Fruit fly (Drosophila melanogaster): ENCODE data around the gene Osi8.

Osi8 gene

DNA sequence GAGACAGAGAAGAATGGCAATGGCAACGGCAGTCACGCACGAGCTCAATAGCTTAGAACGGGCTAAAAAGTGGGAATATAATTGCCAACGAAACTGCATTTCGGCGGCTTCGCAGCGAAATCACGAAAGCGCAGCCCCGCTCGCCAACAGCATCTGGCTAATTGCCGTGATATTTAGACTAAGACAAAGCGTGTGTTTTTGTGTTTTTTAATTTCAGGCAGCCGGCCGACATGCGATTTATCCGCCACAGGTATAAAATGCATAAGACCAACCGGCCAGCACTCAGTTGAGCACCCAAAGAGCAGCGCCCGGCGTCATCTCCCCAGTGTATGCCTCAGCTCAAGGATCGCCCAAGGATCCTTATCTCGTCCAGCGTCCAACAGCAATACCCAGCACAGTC lies at the start of gene Osi8:
Gene Osi8, plus strand, starts transcription at position 301 of the 400 bp plus-strand sequence.
- TF ChIP-seq CG8478 (optimal IDR thresholded peaks at IDR 0.05) (no peak), CTCF (optimal IDR thresholded peaks at IDR 0.05) (no peak)

DNA sequence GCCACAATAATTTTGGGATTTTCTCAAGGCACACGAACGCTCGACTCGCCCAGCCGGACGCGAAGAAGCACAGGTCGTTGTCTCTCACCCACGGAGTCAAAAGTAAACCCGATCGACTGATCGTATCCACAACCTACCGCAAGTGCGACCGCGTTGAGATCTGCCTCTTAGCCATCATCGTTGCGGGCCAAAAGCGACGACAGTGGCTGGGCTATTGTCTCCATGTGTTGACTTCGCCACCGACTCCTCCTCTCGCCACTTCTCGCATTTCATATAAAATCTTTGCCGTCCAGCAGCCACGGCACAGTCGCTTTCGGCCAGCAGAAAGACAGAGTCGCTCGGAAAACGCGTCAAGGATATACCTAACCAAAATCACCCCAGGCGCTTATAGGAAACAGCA lies 45.9 kb upstream of the Osi8 start, which contains the start of gene Osi2:
Gene Osi2, plus strand, starts transcription at position 301 of the 400 bp plus-strand sequence.
- TF ChIP-seq CTCF (optimal IDR thresholded peaks at IDR 0.05) (no peak), CG8478 (optimal IDR thresholded peaks at IDR 0.05) (no peak)

DNA sequence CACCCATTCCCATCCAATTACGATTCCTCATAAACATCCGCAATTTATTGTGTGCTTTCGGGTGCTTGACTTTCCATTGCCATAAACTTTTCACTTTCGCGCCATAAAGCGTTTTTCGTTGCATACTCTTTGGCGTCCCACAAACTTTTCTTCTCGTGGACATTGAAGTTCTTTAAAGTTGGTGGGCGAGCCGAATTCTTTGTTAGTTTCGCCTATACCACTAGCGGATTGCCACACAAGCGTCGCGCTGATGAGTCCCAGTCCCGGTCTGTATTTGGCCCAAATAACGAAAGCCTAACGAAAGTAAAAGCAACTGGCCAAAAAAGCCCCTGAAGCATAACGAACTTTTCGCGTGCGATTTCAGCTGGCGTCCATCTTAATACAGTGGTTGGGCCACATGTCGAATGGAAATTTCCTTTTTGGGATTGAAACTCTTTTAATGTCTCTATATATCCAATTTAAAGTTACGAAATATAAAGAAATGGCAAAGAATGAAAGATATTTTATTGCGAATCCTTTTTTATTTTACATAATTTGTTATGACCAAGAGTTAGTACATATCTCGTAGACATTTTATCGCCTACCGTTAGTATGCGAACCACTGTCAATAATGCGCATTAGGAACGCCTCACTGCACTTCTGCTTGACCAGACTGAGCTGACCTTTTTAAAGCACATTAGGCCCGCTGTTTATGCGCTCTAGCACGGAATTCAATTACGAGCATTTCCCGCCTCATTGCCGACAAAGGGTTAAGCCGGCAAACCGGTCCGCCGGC lies 44.5 kb upstream of the Osi8 start:
- TF ChIP-seq CG8478 (optimal IDR thresholded peaks at IDR 0.05) = no peak
- TF ChIP-seq CTCF (optimal IDR thresholded peaks at IDR 0.05) = no peak

DNA sequence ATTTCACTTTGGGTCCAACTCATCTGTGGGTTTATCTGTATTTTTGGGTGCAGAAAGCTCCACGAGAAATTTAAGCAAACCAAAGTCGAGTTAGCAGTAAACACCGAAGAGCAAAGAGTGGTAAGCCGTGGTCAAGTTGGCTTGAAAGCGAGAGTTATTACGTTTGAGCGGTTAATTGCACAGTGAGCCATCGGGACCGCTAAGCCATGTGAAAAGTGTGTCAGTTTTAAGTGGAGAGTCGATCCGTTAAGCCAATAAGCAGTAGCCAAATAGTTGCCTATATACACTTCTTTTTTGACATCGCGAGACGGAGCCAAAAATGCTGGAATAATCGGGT lies 44.0 kb upstream of the Osi8 start:
- TF ChIP-seq CTCF (optimal IDR thresholded peaks at IDR 0.05) (no peak), CG8478 (optimal IDR thresholded peaks at IDR 0.05) (no peak)

DNA sequence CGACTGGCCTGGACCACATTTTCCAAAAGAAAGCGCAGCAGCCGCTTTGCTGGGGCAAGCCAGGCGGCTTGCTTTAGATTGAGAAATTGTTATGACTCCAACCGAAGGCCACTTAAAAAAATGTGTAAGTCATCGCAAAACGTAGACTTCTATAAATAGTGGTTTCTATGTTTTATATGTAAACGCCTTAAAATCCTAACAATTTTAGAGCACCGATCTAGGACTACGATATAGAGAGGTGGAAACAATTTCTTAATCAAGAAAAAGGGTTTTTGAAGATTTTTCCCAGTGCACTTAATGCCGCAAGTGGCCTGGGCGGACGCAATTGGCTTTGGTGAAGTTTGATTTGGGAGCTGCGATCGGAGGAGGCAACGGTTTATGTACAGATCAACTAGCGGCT lies 40.7 kb upstream of the Osi8 start:
- TF ChIP-seq CG8478 (optimal IDR thresholded peaks at IDR 0.05) (no peak), CTCF (optimal IDR thresholded peaks at IDR 0.05) (no peak)

DNA sequence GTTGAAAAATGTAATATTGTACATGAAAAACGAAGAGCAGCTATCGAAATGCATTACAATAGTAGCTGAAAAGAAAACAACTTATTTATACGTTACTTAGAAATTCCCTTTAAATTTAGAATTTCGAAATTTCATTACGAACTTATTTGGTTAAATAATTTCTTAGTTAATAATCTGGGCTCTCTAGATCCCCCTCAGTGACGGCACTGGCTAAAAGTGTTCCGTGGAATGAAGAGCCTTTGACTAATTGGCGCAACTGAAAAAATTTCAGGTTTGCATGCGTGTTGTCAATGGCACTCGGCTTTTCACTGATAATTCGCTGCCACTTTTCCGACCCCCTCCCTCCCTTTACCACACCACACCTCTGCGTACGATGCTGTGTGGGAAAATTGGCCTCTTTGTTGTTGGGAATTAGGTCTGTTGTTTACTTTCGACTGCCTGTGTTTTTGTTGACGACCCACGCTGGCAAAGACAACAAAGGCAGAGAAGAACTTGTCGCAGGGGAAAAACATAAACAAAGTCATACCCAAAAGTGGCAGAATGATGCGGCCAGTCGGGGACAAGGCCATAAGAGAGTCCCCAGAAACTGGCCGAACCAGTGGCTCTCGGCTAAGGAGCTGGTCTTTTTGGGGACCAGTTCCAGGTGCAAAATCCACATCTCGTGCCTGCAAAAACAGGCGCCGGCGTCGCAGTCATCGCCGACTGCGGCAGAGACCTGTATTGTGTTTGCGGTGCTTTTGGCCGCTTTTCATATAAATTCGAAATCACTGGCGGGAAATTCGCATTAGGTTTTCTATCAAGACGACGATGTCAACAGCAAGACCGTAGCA lies 39.7 kb upstream of the Osi8 start, which contains the start of gene Osi3:
Gene Osi3, plus strand, starts transcription at position 780 of the 830 bp plus-strand sequence.
- TF ChIP-seq CG8478 (optimal IDR thresholded peaks at IDR 0.05) (no peak), CTCF (optimal IDR thresholded peaks at IDR 0.05) (no peak)

DNA sequence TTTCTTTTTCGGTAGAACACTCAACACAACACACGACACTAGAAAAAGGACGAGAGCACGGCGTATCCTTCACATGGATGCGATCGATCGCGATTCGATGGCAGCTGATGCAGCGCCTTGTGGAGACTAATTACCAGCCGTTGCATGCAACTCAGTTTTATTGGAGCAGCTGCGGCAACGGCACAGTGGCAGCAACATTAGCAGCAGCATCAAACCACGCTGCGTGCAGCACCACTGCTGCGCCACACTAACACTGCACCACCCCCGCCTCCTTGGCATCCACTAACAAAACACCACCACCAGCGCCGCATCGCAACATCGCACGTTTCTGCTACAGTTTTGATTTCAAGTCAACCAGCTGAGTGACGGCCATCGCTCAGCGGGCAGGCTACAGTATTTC lies 33.3 kb upstream of the Osi8 start, which contains the start of gene Osi4:
Gene Osi4, minus strand, starts transcription at position 101 of the 400 bp plus-strand sequence.
- no peak for TF ChIP-seq CTCF (optimal IDR thresholded peaks at IDR 0.05)
- no peak for TF ChIP-seq CG8478 (optimal IDR thresholded peaks at IDR 0.05)

DNA sequence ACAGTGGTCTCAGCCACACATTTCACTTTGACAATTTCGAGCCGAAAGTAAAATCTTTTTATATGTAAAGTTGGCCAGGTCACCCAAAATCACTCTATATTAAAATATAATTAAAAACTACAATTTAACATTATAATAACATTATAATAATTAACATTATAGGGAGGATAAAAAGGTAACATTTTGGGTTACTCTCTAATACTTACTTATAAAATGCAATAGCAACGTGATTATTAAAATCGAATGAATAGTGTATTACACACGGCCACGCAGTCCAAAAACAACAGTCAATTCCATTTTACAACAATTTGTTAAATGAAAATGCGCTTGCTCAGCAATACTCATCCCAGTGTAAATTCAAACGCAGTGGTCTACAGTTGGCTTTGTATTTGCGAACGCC lies 32.9 kb upstream of the Osi8 start:
- no peak for TF ChIP-seq CG8478 (optimal IDR thresholded peaks at IDR 0.05)
- no peak for TF ChIP-seq CTCF (optimal IDR thresholded peaks at IDR 0.05)

DNA sequence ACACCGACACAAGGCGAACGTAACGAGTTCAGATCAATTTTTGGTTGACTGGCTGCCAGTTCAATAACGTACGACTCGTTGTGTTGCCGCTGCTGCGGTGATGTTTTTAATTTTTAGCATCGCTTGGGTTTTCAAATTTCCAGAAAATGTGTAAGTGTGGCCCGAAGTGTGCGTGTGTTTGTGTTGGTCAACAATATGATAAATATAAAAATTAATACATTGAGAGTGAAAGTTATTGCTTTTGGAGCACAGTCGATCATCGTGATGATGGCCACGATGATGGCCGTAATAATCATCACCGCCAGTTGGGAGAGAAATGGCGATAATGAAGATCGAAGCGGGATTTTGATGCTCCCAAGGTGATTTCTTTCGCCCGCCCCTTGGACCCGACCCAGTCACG lies 28.8 kb upstream of the Osi8 start:
- TF ChIP-seq CG8478 (optimal IDR thresholded peaks at IDR 0.05) = no peak
- TF ChIP-seq CTCF (optimal IDR thresholded peaks at IDR 0.05) = no peak

DNA sequence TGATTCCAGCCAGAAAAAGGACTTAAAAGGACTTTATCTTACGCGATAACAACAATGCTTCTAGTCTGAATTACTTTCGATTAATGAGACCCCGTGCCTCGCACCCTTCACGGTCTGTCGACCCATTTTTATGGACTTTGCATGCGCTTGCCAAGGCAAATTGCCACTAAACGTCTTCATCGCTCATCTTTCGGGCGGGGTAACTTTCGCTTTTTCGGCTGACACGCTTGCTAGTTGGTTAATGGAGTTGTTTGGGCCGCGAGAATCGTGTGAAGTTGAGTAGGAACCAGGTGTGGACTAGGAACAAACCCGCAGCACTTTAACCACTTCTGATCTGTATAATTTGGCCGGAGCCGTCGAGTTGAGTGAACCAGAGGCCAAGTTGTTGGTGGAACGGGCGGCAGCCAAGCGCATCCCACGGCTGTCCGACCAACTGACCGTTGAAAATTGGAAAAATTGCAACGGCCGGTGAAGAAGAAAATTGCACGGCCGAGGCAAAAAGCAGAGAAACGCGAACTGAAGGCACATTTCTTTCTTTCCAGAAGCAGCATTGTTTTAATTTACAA lies 27.9 kb upstream of the Osi8 start, which contains the start of gene Osi5:
Gene Osi5, plus strand, starts transcription at position 516 of the 566 bp plus-strand sequence.
- TF ChIP-seq CG8478 (optimal IDR thresholded peaks at IDR 0.05) (no peak), CTCF (optimal IDR thresholded peaks at IDR 0.05) (no peak)

DNA sequence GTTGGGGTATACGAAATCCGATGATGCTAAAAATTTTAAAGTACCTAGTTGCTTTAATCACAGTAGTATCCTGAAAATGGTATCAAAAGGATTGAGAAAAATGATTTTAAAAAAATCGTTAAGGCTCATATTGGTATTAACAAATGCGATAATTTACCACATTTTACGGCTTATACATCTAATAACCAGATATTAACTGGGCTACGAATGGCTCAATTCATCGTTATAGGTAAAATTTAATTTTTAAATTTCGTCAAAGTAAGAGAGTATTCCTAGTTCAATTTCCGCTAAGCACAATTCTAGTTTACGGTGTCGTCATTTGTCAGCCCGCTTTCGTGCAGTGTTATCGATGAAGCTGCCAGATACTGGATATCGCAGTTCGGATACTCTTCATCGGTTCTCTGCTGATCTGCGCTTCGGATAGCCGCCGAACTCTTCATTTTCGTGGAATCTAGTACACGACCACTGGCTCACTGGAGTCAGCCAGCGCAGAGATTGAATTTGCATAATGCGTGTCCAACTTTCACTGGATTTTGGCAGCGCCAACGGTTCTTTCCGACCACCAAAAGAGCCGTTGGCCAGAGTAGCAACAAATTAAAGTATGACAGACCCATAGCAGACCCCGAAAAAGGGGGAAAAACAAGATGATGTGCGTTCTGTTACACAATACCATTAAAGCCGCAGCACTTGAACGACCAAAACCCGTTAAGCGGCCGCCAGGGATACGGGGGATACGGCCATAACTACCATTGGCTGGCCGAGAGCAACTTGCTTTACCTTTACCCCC lies 25.7 kb upstream of the Osi8 start:
- TF ChIP-seq CTCF (optimal IDR thresholded peaks at IDR 0.05) (no peak), CG8478 (optimal IDR thresholded peaks at IDR 0.05) (no peak)

DNA sequence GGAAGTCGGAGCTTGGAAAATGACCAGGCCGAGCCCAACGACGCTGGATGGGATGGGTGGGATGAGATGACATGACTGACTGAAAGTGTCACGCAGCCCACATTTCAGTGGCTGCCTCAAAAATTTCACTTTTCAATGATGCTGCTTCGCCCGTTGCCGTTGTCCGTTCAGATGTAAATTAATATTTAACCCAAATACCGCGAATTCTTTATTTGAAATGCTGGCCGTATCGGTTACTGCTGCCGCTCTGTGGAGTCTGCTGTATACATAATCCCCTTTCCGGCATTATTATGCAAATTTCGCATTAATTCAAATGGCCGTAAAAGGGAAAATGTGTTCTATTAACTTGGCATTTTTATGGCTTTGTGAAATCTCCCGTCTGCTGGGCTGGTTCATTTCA lies 24.7 kb upstream of the Osi8 start:
- TF ChIP-seq CG8478 (optimal IDR thresholded peaks at IDR 0.05) (no peak), CTCF (optimal IDR thresholded peaks at IDR 0.05) (no peak)

DNA sequence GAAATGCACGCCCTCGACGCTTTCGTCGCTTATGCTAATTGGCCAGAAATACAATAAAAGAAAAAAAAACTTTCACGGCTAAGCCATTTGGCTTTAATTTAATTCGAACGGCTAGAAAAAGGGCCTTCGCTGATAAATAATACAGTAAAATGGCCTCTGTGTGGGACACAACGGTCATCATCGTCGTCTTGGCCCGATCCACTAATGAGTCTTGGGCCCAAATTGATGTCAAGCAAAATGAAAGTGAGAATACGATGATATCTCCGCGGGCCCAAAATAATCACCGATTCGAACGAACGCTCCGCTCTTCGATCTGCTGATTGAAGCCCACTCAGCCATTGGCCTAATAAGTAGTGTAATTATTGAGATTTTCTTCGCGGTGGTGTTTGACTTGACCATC lies 23.6 kb upstream of the Osi8 start:
- no peak for TF ChIP-seq CG8478 (optimal IDR thresholded peaks at IDR 0.05)
- no peak for TF ChIP-seq CTCF (optimal IDR thresholded peaks at IDR 0.05)

DNA sequence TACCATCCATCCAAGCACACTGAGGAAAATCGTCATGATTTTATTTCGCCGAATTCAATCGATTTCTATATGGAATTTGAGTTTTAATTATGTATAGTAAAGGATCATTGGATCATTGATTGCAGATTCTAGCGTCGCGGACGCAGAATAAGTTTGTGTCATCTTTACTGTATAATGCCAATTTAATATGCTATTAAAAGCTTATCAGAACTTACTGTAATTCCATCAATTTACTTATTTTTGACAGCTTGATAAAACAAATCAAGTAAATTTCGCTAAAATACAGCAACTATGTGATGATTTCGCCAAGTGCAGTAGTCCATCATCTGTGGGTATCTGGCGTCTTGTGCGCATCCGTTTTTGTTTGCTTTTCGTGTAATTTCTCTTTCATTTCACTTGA lies 21.9 kb upstream of the Osi8 start:
- TF ChIP-seq CTCF (optimal IDR thresholded peaks at IDR 0.05) = no peak
- TF ChIP-seq CG8478 (optimal IDR thresholded peaks at IDR 0.05) = no peak
